Fruit fly (Drosophila melanogaster) ovary, adult (tissue): ENCODE data around the gene Orct.

Experiments
- CG17801 ChIP-seq: fragments of 200-800 bp; optimal IDR thresholded peaks from 2 replicates; lab custom pipeline; 2019; ENCODE audit warnings: missing biosample characterization, mild to moderate bottlenecking, missing genetic modification characterization, moderate library complexity; ENCODE audit not compliant: partially characterized antibody

Gene Orct

DNA sequence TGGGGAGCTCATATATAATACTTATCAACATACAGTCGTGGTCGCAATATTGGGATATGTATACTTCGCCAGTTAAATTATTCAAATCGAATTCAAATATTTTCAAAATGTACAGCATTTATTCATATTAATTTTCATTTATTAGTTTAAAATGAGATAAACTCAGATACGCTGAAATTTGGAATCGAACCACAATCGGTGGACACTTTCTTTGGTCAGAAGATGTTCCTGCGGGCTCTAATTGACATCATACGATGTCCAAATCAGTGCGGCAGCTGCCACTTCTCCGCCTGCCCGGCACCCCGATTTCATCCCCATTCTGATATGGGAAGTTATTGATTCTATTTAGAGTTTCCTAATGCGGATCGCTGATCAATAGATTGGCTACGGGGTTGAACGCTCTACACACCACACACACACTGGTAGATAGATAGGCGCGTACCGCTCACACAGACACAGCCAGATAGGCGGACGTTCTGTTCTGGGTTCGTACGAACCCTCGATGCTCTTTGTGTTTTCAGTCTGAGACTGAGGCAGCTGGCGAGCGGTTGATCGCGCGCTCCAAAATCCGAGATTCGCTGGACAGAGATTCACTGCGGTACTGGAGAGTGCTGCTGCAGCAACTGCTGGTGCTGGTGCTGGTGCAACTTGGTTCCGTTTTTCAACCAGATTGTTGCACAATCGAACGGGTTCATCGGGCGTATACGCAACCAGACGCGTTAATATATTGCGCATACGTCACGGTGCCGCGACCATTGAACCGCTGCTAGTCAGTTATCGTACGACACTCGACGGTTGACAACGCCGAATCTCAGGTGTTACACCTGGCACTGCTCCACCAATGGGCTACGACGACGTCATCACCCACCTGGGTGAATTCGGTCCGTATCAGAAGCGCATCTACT lies at the start of gene Orct:
Gene Orct, plus strand, starts transcription at position 157 of the 905 bp plus-strand sequence.
- no peak for TF ChIP-seq CG17801 (GFP tag; lab: Kevin White, UChicago)

DNA sequence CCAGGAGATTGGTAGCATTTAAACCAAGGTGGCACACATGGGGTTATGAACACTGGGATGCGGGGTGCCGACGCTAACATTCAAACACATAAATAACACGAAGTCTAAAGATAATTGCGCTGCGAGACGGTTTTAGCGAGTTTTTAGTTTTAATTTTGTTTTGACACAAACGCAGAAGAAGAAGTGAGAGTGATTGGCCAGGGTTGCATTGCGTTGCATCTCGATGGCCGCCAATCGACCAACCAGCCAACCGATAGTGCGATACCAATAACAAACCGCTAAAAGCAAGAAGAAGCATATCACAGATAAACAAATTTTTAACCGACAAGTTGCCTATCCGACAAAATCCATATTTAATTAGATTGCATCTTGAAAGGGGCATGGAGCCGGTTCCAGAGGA lies 49.3 kb upstream of the Orct start, which contains the start of the genes Spps and CG13609:
Gene Spps, minus strand, starts transcription at position 191 of the 400 bp plus-strand sequence.
Gene CG13609, plus strand, starts transcription at position 280 of the 400 bp plus-strand sequence.
- peak; percentile 33 for TF ChIP-seq CG17801 (GFP tag; lab: Kevin White, UChicago)

DNA sequence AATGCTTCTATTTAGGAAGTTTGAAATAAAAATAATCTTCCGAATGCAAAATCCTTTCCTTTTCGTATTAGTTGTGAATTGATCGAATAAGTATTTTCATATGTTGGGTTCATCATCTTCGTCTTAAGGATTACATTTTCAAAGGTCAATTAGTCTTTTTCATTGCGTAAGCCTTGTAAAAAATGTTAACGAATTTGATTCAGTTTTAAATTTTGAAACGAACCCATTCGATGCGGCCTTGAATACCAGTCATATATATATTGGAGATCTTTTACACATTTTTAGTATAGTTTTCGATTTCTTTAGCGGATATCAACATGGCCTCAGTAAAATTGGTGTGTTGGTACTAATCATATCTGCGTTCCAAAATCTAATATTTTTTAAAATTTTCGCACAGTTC lies 47.4 kb upstream of the Orct start, which contains the start of gene Acp95EF:
Gene Acp95EF, plus strand, starts transcription at position 301 of the 400 bp plus-strand sequence.
- TF ChIP-seq CG17801 (GFP tag; lab: Kevin White, UChicago), result no peak

DNA sequence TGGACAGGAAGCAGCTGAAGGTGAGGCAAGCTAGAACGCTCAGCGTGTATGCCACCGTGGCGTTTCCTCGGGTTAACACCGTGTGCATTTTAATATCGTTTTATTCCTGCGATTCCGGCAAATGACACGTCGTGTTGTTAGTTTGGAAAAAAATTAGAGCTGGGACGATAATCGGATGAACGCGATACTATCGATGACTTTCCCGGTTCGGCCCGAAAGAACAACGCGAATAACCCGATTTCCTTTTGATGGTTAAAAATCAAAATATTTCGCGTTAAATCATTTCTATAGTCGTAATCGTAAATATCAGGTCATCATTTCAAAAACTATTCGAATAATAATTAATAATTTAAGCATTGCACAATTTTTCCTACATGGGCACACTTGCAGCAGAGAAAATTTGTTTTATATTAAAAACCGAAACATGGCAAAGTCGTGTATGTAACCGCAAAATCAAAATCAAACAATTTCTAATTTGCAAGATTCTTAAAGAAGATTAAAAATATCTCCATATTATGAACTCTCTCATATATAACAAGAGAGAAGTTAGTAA lies 46.1 kb upstream of the Orct start, which contains the start of gene Spase22-23:
Gene Spase22-23, minus strand, starts transcription at position 166 of the 553 bp plus-strand sequence.
- no peak for TF ChIP-seq CG17801 (GFP tag; lab: Kevin White, UChicago)

DNA sequence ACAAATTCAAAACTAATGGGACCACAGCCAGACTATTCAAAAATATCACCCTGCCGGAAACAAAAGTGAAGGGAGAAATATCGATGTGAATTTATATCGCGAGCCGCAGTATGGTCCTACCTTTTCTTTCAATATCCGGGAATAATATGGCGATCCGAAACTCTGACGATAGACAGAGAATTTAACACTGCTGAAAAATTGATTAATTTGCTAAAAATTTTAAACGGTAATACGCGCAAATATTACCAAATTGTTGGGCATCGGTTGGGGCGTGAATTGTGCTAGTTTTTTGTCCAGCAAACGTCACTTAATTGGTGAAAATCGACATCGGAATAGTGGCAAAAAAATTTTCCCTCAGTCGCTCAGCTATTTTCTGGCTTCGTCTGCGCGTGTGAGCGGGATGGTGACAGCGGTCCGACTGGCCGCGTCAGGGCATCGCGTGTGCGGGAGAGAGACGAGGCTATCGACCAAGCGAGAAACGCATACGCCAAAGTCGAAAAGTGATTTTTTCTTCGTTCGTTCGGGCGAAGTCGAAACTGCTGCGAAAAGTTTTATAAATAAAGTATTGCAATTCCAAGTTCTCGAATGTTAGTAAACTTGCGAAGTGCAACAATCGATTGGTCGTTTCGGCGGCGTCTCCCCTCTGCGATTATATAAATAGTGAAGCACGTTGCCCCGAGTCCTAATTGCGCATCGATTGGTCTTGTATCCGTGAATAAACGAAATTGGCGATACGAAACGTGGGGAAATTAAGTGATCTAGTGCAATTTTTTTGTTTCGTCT lies 45.4 kb upstream of the Orct start, which contains the start of gene mask:
Gene mask, plus strand, starts transcription at position 140 of the 783 bp plus-strand sequence.
- peak; percentile 65 for TF ChIP-seq CG17801 (GFP tag; lab: Kevin White, UChicago)

DNA sequence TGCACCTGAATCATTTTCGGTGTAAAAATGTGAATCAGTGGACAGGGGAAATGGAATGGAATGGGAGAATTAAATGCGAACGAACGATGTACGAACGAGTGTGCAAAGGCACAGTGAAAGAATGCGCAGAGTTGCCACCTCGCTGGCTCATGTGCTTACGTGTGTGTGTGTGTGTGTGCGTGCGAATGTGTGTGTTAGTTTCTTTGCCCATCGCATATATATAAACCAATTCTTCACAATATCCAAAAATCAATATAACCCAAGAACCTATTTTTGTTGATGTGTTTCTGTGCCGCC lies 44.9 kb upstream of the Orct start:
- TF ChIP-seq CG17801 (GFP tag; lab: Kevin White, UChicago), result no peak

DNA sequence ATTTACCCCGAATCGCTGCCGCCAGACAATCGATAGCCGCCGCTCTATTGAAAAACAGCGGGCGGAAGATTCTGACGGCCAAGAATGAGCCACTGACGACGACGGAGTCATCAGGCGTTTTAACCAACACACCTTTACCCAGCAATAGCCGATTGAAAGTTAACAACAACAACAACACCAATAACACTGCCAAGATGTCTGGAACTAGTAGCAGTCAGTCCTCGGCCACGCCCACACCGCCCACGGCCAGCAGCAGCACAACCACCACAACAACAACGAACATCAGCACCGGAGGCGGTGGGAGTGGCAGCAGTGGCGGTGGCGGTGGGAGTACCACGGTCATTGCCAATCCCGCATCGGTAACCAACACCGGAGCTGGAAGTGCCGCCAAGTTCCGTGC lies 44.1 kb upstream of the Orct start:
- TF ChIP-seq CG17801 (GFP tag; lab: Kevin White, UChicago), result no peak

DNA sequence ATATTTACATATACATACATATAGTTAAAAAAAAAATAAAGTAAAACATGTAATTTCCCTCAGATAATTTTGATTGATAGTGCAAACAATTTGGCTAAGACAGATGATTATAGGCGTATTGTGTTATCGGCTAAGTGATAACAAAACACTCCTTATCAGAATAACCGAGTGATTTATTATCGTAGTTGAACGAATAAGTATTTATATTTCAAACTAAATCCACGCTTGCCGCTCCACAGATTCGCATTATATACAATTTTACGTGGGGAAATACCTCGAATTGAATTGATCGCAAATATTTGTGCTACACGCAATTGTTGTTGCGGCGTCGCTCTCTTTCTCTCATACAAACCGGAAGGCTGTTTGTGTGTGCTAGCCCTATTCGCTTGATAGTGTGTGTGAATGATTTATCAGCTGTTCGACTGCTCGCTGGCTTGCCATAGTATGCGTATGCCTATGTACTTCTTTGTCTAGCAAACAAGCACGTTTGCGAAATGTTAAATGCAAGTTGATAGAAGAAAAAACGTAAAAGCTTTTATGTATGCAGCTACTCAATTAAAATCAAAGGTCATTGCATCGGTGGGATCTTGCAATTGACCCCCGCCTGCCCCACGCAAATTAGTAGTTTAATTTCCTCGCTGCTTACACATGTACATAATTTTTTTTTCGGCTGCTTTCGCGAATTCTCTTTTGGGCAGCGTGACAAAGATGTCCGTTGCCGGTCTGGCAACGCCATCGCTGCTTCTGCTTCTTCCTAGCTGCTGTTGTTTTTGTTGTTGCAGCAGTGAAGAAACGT lies 42.5 kb upstream of the Orct start:
- TF ChIP-seq CG17801 (GFP tag; lab: Kevin White, UChicago), result peak; percentile 18

DNA sequence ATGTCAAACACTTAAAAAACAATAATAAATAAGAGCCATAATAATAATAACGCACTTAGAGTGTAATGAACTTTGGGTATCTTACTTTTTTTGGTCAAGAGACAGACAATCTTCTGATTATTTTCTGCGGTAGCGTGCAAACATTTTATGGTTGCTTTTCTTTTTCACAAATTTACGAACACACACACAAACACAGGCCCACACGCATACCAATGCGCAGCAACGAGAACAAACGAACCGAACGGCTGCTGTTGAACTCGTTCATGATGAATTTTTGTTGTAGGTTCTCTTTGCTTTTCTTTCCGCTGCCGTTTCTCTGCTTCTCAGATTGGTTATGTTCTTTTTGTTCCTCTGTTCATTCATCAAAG lies 41.9 kb upstream of the Orct start:
- TF ChIP-seq CG17801 (GFP tag; lab: Kevin White, UChicago), result no peak

DNA sequence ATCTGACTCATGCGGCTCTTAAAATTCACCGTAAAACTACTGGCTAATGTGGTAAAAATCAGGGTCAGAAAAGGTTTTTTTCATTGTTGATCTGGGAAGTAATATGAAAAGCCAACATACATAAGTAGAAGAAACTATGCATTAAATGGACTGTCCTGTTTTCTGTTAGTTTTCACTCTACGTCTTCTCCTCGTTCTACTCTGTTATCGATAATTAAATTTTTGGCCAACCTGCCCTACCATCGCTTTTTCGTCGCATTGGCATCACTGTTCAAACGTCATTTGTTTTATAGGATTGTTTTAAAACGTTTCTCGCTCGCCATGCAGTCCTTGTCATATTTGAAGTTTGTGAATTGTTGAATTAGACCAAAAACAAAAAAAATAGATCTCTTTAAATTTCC lies 41.3 kb upstream of the Orct start:
- no peak for TF ChIP-seq CG17801 (GFP tag; lab: Kevin White, UChicago)

DNA sequence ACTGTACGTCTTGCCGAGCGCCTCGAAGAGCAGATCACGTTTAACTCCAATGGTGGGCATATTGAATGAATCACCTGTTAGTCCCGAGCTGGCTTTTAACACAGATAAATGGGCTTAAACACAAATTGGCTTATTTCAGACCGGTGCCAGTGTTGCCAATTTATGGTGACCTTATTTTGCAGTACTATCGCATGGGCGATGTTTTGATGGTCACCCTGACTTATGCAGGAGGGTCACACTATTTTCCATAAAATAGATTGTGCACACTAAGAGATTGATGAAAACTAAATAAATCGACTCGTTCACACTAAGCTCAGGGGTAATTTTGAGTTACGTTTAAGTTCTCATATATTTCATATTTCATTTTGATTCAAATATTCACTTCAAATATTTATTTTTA lies 23.6 kb upstream of the Orct start, which contains the start of gene beta-PheRS:
Gene beta-PheRS, minus strand, starts transcription at position 186 of the 400 bp plus-strand sequence.
- no peak for TF ChIP-seq CG17801 (GFP tag; lab: Kevin White, UChicago)

DNA sequence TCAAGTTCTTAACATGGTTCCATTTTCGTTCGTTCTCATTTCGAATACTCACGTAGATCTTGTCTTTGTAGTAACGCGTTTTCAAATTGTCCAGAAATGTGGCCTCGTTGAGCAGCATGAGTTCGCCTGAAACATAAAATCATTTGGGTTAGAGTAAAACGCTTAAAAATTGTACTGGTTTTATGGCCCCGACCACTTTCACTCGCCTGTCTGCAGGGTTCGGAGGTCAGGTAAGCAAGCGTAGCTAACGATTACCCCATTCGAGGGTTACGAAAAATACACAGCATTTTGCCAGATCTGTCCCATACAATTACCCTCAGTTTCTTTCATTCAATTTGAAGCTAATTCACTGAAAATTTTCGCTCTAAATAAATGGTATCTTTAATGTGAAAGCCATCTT lies 17.7 kb upstream of the Orct start:
- no peak for TF ChIP-seq CG17801 (GFP tag; lab: Kevin White, UChicago)

DNA sequence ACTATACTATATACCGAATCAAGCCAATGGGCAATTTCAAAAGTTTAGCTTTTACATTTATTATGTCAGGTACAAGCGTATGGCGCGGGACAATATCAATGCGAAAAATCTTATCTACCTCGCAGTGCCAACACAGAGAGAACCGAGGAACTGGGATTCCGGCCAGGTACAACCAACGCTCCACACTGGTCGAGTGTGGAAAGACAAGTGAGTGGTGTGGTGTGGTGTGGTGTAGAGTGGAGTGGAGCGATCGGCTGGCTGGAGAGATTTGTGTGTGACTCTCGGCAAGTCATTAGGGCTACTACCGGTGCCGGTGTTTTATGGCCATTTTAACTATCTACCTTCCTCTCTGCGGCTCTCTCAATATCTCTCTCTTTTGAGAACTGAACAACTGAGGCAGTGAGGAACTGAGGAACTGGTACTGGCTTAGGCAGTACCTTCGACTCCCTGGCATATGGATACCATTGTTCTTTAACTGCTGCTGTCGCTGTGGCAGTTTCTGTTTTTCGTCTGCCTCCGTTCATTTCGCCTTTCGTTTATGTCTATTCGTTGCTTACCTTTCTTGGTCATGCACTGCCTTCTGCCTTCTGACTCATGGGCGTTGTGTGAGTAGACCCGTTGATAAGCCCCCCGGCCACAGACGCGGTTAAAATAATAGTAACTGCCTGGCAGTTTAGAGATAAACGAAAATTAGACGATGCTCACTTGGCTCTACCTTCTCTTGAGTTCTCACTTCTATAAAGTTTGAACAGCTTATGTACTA lies 16.6 kb upstream of the Orct start:
- TF ChIP-seq CG17801 (GFP tag; lab: Kevin White, UChicago), result peak; percentile 96

DNA sequence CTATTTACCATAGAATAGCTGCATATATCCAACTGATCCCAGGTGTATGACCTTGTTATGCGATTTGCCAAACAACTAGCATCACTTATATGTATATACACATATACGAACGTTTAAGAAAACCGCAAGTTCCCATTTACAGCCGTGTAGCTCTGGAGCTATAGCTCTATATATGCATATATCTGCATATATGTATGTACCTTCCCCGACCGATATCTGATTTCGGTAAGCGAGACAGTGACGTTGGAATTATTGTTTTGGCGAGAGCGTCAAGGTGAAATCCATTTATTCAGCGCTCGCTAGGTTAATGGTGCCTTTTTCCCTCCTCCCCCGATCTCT lies 16.1 kb upstream of the Orct start:
- no peak for TF ChIP-seq CG17801 (GFP tag; lab: Kevin White, UChicago)
